Worm (Caenorhabditis elegans) whole organism, L2 larva: ENCODE data around the gene Y56A3A.33.

ENCODE experiments used
- C34F6.9 ChIP-seq: fragments of 150-350 bp; optimal IDR thresholded peaks from 2 replicates; lab custom pipeline; 2014; ENCODE audit warnings: missing biosample characterization, missing genetic modification characterization
- F13H6.1 ChIP-seq: sonication (generic microtip); optimal IDR thresholded peaks from 2 replicates; lab custom pipeline; 2016; ENCODE audit warnings: missing genetic modification characterization, missing compliant biosample characterization
- ZK546.5 ChIP-seq: sonication (generic microtip); optimal IDR thresholded peaks from 2 replicates; lab custom pipeline; 2017; ENCODE audit warnings: missing biosample characterization, missing genetic modification characterization
- aly-2 ChIP-seq: fragments of 150-350 bp; optimal IDR thresholded peaks from 2 replicates; lab custom pipeline; 2014; ENCODE audit warnings: missing biosample characterization, missing genetic modification characterization
- ama-1 ChIP-seq: fragments of 150-350 bp; optimal IDR thresholded peaks from 2 replicates; lab custom pipeline; 2018; ENCODE audit warnings: inconsistent platforms
- crh-2 ChIP-seq: sonication (generic microtip); optimal IDR thresholded peaks from 2 replicates; lab custom pipeline; 2017; ENCODE audit warnings: missing biosample characterization, missing genetic modification characterization
- dmd-4 ChIP-seq: sonication (generic microtip); optimal IDR thresholded peaks from 2 replicates; lab custom pipeline; 2017; ENCODE audit warnings: missing biosample characterization, missing genetic modification characterization
- elt-3 ChIP-seq: sonication (generic microtip); optimal IDR thresholded peaks from 2 replicates; lab custom pipeline; 2017; ENCODE audit warnings: missing biosample characterization, missing genetic modification characterization
- fos-1 ChIP-seq: fragments of 150-350 bp; optimal IDR thresholded peaks from 2 replicates; lab custom pipeline; 2014; ENCODE audit warnings: missing biosample characterization, missing genetic modification characterization
- lin-13 ChIP-seq: fragments of 150-350 bp; optimal IDR thresholded peaks from 2 replicates; lab custom pipeline; 2014; ENCODE audit warnings: missing biosample characterization, missing genetic modification reagents, missing genetic modification characterization
- lsy-2 ChIP-seq, 2 experiments: fragments of 150-350 bp in 1 of 2; sonication (generic microtip) in 1 of 2; optimal IDR thresholded peaks; 2 replicates each; lab custom pipeline; 2014 to 2017; ENCODE audit warnings: missing biosample characterization in 2 of 2, missing genetic modification characterization in 2 of 2
- nhr-10 ChIP-seq: sonication (generic microtip); optimal IDR thresholded peaks from 2 replicates; lab custom pipeline; 2017; ENCODE audit warnings: missing biosample characterization, missing genetic modification characterization
- nhr-129 ChIP-seq: fragments of 150-350 bp; optimal IDR thresholded peaks from 2 replicates; lab custom pipeline; 2014; ENCODE audit warnings: missing biosample characterization, missing genetic modification characterization
- nhr-23 ChIP-seq: fragments of 150-350 bp; optimal IDR thresholded peaks from 2 replicates; lab custom pipeline; 2014; ENCODE audit warnings: missing biosample characterization, missing genetic modification reagents, missing genetic modification characterization
- nhr-77 ChIP-seq: fragments of 150-350 bp; optimal IDR thresholded peaks from 2 replicates; lab custom pipeline; 2014; ENCODE audit warnings: missing biosample characterization, missing genetic modification characterization
- sma-9 ChIP-seq, 2 experiments: fragments of 150-350 bp in 1 of 2; sonication (generic microtip) in 1 of 2; optimal IDR thresholded peaks; 2 replicates each; lab custom pipeline; 2014 to 2016; ENCODE audit warnings: missing genetic modification characterization in 2 of 2, mild to moderate bottlenecking in 1 of 2, missing biosample characterization in 1 of 2, missing compliant biosample characterization in 1 of 2, missing genetic modification reagents in 1 of 2, moderate library complexity in 1 of 2

Y56A3A.33 gene

DNA sequence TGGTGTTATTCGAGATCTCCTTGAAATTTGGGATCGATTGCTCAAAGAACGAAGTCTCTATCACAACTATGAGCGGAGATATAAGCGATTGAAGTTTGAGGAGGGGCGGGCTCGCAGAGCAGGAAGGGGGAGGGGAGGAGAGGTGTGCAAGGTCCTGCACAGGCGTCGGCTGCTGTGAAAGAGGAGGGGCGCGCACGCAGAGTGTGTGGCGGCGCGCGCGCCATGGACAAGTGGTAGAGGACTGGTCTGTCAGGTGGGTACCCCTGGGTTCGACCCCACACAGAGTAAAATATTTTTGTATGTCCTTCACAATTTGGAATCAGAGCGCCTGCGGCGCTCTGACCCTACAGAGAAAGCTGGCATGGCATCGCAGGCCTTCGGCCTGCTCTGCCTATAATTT is 35.7 kb downstream of the Y56A3A.33 start:
- peak; percentile 11 for TF ChIP-seq lin-13 (GFP tag; lab: Kevin White, UChicago)

DNA sequence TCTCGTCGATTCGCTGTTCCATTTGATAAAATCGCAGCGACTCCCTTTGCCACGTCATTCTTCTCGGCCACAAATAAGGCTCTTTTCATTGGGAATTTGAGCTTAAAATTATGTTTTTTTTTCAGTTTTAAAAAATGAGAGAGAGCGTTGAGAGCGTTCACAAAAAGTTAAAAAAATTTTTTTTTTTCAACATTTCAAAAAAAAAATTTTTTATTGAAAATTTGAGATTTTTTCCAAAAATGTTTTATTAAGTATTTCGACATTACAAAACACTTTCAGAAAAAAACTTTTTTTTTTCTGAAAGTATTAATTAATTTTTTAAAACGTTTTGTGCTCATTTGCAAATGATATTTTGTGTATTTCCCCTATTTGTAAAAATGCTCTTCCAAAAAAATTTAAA is 42.7 kb downstream of the Y56A3A.33 start, which contains the start of gene top-3:
Gene top-3, minus strand, starts transcription at position 101 of the 400 bp plus-strand sequence.
- TF ChIP-seq nhr-10 (tag; lab: Kevin White, UChicago): no peak

DNA sequence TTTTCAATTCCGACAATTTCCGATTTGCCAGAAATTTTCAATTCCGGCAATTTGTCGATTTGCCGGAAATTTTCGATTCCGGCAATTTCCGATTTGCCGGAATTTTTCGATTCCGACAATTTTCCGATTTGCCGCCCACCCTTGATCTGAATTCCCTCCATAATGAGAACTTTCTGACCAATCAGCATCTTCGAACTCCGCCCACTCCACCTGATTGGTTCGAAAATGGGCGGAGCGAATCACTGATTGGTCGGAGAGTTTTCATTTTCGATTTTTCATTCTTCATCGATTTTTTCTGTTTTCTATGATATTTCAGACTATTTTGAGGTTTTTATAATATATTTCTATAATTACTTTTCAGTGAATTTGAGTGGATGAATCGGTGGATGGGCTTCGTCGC is 48.6 kb downstream of the Y56A3A.33 start:
- TF ChIP-seq ZK546.5 (tag; lab: Kevin White, UChicago) (no peak), lin-13 (GFP tag; lab: Kevin White, UChicago) (no peak), F13H6.1 (no peak), aly-2 (tag; lab: Kevin White, UChicago) (no peak), fos-1 (tag; lab: Kevin White, UChicago) (no peak), nhr-77 (tag; lab: Kevin White, UChicago) (no peak), ama-1 (lab: Kevin White, UChicago) (no peak), C34F6.9 (tag; lab: Kevin White, UChicago) (no peak), lsy-2 (tag; optimal IDR thresholded peaks at IDR 0.05; lab: Kevin White, UChicago) (no peak), nhr-129 (tag; lab: Kevin White, UChicago) (no peak)

DNA sequence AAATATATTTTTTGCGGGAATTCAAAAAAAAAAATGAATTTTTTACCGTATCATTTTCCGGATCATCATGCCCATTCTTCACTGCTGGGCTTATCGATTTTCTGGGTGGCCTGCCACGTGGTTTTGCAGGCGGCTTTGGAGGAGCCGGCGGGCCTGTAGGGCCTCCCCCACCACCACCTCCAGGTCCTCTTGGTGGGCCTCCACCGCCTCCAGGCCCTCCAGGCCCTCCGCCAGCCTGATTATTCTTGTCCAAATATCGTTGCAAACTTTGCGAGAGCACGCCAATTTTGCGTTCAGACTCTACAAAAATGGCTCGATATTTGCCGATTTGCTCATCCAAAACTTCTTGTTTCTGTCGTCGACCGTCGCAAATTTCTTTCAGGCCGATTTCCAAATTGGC is 51.6 kb downstream of the Y56A3A.33 start:
- no peak for TF ChIP-seq dmd-4 (tag; lab: Kevin White, UChicago)
- TF ChIP-seq F13H6.1: no peak
- no peak for TF ChIP-seq nhr-23 (tag; lab: Kevin White, UChicago)
- no peak for TF ChIP-seq crh-2 (tag; lab: Kevin White, UChicago)
- TF ChIP-seq sma-9 (GFP tag; optimal IDR thresholded peaks at IDR 0.05; lab: Kevin White, UChicago): no peak
- no peak for TF ChIP-seq sma-9 (tag; optimal IDR thresholded peaks at IDR 0.05; lab: Kevin White, UChicago)
- TF ChIP-seq elt-3: no peak
